Worm (Caenorhabditis elegans): ENCODE measurements around the gene F17C11.4.

DNA sequence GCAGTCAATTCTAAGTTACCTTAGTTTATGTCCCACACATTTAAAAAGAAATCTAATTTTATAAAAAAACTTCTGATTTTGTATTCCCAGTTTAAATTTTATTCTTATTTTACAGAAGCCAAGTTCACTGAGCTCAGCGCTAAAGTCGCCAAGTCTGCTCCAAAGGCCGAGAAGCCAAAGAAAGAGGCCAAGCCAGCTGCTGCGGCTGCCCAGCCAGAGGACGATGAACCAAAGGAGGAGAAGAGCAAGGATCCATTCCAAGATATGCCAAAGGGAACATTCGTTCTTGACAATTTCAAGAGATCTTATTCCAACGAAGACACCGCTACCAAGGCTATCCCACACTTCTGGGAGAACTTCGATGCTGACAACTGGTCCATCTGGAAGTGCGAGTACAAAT is 15.2 kb downstream of the F17C11.4 start:
- TF ChIP-seq dpl-1 (GFP tag; optimal IDR thresholded peaks at IDR 0.05) (no peak), lsy-2 (tag; optimal IDR thresholded peaks at IDR 0.05) (no peak), fos-1 (tag; optimal IDR thresholded peaks at IDR 0.05) (no peak), mdl-1 (tag; optimal IDR thresholded peaks at IDR 0.05) (no peak), nhr-71 (tag; optimal IDR thresholded peaks at IDR 0.05) (no peak), skn-1 (tag; optimal IDR thresholded peaks at IDR 0.05) (no peak), pqm-1 (tag; optimal IDR thresholded peaks at IDR 0.05) (no peak), rnt-1 (tag; optimal IDR thresholded peaks at IDR 0.05) (no peak), lin-15B (tag; optimal IDR thresholded peaks at IDR 0.05) (no peak), unc-130 (tag; optimal IDR thresholded peaks at IDR 0.05) (no peak), pax-3 (tag; optimal IDR thresholded peaks at IDR 0.05) (no peak), nhr-77 (tag; optimal IDR thresholded peaks at IDR 0.05) (no peak)
